Fruit fly (Drosophila melanogaster) whole organism, embryonic: ENCODE measurements around the gene CG14367.

Experiments
- Atf6 ChIP-seq: fragments of 200-800 bp; sonication (Bioruptor generic); IDR thresholded peaks from 2 replicates; pipeline ENCODE4 v1.3.6; 2022; ENCODE audit warnings: missing biosample characterization, missing genetic modification characterization
- CG10959 ChIP-seq: fragments of 200-800 bp; sonication (Bioruptor generic); IDR thresholded peaks from 2 replicates; pipeline ENCODE4 v1.3.6; 2022; ENCODE audit warnings: missing biosample characterization, missing genetic modification characterization
- CG12391 ChIP-seq: fragments of 200-800 bp; sonication (Bioruptor generic); optimal IDR thresholded peaks from 3 replicates; lab custom pipeline; 2018; ENCODE audit warnings: missing biosample characterization, mild to moderate bottlenecking, missing genetic modification characterization, moderate library complexity
- CG12942 ChIP-seq: fragments of 200-800 bp; sonication (Bioruptor generic); optimal IDR thresholded peaks from 3 replicates; lab custom pipeline; 2016; ENCODE audit warnings: missing biosample characterization, missing genetic modification characterization
- CG13123 ChIP-seq: fragments of 200-800 bp; sonication (Bioruptor generic); optimal IDR thresholded peaks from 2 replicates; lab custom pipeline; 2016; ENCODE audit warnings: missing biosample characterization, missing genetic modification characterization
- CG14441 ChIP-seq: fragments of 200-800 bp; sonication (Bioruptor generic); IDR thresholded peaks from 2 replicates; pipeline ENCODE4 v1.3.6; 2022; ENCODE audit warnings: missing biosample characterization, missing genetic modification characterization
- CG1832 ChIP-seq: fragments of 200-800 bp; sonication (Bioruptor generic); optimal IDR thresholded peaks from 2 replicates; lab custom pipeline; 2017; ENCODE audit warnings: missing biosample characterization, mild to moderate bottlenecking, missing genetic modification characterization, inconsistent platforms
- CG18619 ChIP-seq: fragments of 200-800 bp; sonication (Bioruptor generic); optimal IDR thresholded peaks from 3 replicates; lab custom pipeline; 2017; ENCODE audit warnings: missing biosample characterization, mild to moderate bottlenecking, missing genetic modification characterization
- CG2199 ChIP-seq: fragments of 200-800 bp; sonication (Bioruptor generic); IDR thresholded peaks from 3 replicates; pipeline ENCODE4 v1.3.6; 2022; ENCODE audit warnings: missing biosample characterization, missing genetic modification characterization
- CG2875 ChIP-seq: fragments of 200-800 bp; sonication (Bioruptor generic); optimal IDR thresholded peaks from 2 replicates; lab custom pipeline; 2017; ENCODE audit warnings: missing biosample characterization, mild to moderate bottlenecking, missing genetic modification characterization, missing genetic modification reagents
- CG4282 ChIP-seq: fragments of 200-800 bp; sonication (Bioruptor generic); optimal IDR thresholded peaks from 2 replicates; lab custom pipeline; 2016; ENCODE audit warnings: missing biosample characterization, missing genetic modification characterization
- CG4820 ChIP-seq: fragments of 200-800 bp; sonication (Bioruptor generic); optimal IDR thresholded peaks from 3 replicates; lab custom pipeline; 2016; ENCODE audit warnings: missing biosample characterization, missing genetic modification characterization
- CG5245 ChIP-seq: fragments of 200-800 bp; sonication (Bioruptor generic); optimal IDR thresholded peaks from 3 replicates; lab custom pipeline; 2016; ENCODE audit warnings: missing biosample characterization, missing genetic modification characterization
- CG7839 ChIP-seq: fragments of 200-800 bp; sonication (Bioruptor generic); optimal IDR thresholded peaks from 3 replicates; lab custom pipeline; 2018; ENCODE audit warnings: missing biosample characterization, mild to moderate bottlenecking, missing genetic modification characterization, moderate library complexity
- CG9727 ChIP-seq: fragments of 200-800 bp; sonication (Bioruptor generic); optimal IDR thresholded peaks from 3 replicates; lab custom pipeline; 2017; ENCODE audit warnings: missing biosample characterization, mild to moderate bottlenecking, missing genetic modification characterization
- Dp ChIP-seq: fragments of 200-800 bp; sonication (Bioruptor generic); optimal IDR thresholded peaks from 2 replicates; lab custom pipeline; 2018; ENCODE audit warnings: missing biosample characterization, mild to moderate bottlenecking, missing genetic modification characterization, moderate library complexity
- E2f2 ChIP-seq: fragments of 200-800 bp; sonication (Bioruptor generic); IDR thresholded peaks from 2 replicates; pipeline ENCODE4 v1.3.6; 2022; ENCODE audit warnings: missing biosample characterization, missing genetic modification characterization
- HmgD ChIP-seq: fragments of 200-800 bp; sonication (Bioruptor generic); optimal IDR thresholded peaks from 3 replicates; lab custom pipeline; 2016; ENCODE audit warnings: missing biosample characterization, missing genetic modification characterization
- HmgZ ChIP-seq: fragments of 200-800 bp; sonication (Bioruptor generic); optimal IDR thresholded peaks from 2 replicates; lab custom pipeline; 2018; ENCODE audit warnings: missing biosample characterization, mild to moderate bottlenecking, missing genetic modification characterization
- Hmx ChIP-seq: fragments of 200-800 bp; sonication (Bioruptor generic); optimal IDR thresholded peaks from 2 replicates; lab custom pipeline; 2016; ENCODE audit warnings: missing biosample characterization, missing genetic modification characterization
- Hr39 ChIP-seq: fragments of >200 bp; optimal IDR thresholded peaks from 2 replicates; lab custom pipeline; 2017
- Hr78 ChIP-seq, 2 experiments: fragments of 200-800 bp in 1 of 2; fragments of >200 bp in 1 of 2; sonication (Bioruptor generic) in 1 of 2; optimal IDR thresholded peaks; 2 replicates each; lab custom pipeline; 2017 to 2019; ENCODE audit warnings: missing biosample characterization in 2 of 2, missing genetic modification characterization in 2 of 2, mild to moderate bottlenecking in 1 of 2, moderate library complexity in 1 of 2
- MESR4 ChIP-seq: fragments of 200-800 bp; sonication (Bioruptor generic); optimal IDR thresholded peaks from 2 replicates; lab custom pipeline; 2018; ENCODE audit warnings: missing biosample characterization, mild to moderate bottlenecking, missing genetic modification characterization, moderate library complexity
- MTF-1 ChIP-seq: fragments of 200-800 bp; sonication (Bioruptor generic); optimal IDR thresholded peaks from 2 replicates; lab custom pipeline; 2018; ENCODE audit warnings: missing biosample characterization, mild to moderate bottlenecking, missing genetic modification characterization, borderline replicate concordance
- NFAT ChIP-seq: fragments of 200-800 bp; sonication (Bioruptor generic); IDR thresholded peaks from 2 replicates; pipeline ENCODE4 v1.3.6; 2022; ENCODE audit warnings: missing biosample characterization, missing genetic modification characterization
- NfI ChIP-seq: fragments of 200-800 bp; sonication (Bioruptor generic); optimal IDR thresholded peaks from 3 replicates; lab custom pipeline; 2018; ENCODE audit warnings: missing biosample characterization, mild to moderate bottlenecking, missing genetic modification characterization, moderate library complexity
- Poxn ChIP-seq: fragments of 200-800 bp; sonication (Bioruptor generic); IDR thresholded peaks from 2 replicates; pipeline ENCODE4 v1.3.6; 2022; ENCODE audit warnings: missing biosample characterization, missing genetic modification characterization
- Scr ChIP-seq: fragments of 200-800 bp; sonication (Bioruptor generic); IDR thresholded peaks from 2 replicates; pipeline ENCODE4 v1.3.6; 2022; ENCODE audit warnings: missing biosample characterization, missing genetic modification characterization; ENCODE audit not compliant: partially characterized antibody
- Sox100B ChIP-seq: fragments of 200-800 bp; sonication (Bioruptor generic); optimal IDR thresholded peaks from 3 replicates; lab custom pipeline; 2018; ENCODE audit warnings: missing biosample characterization, mild to moderate bottlenecking, missing genetic modification characterization
- Usf ChIP-seq: fragments of 200-800 bp; sonication (Bioruptor generic); optimal IDR thresholded peaks from 2 replicates; lab custom pipeline; 2017; ENCODE audit warnings: missing genotype, missing biosample characterization, missing genetic modification characterization
- Vsx1 ChIP-seq: fragments of 200-800 bp; sonication (Bioruptor generic); optimal IDR thresholded peaks from 2 replicates; lab custom pipeline; 2017; ENCODE audit warnings: missing biosample characterization, mild to moderate bottlenecking, missing genetic modification characterization, missing genetic modification reagents
- ara ChIP-seq: fragments of 200-800 bp; sonication (Bioruptor generic); IDR thresholded peaks from 2 replicates; pipeline ENCODE4 v1.3.6; 2022; ENCODE audit warnings: missing biosample characterization, missing genetic modification characterization
- az2 ChIP-seq: fragments of 200-800 bp; sonication (Bioruptor generic); optimal IDR thresholded peaks from 3 replicates; lab custom pipeline; 2016; ENCODE audit warnings: missing biosample characterization, missing genetic modification characterization
- bcd ChIP-seq: fragments of 200-800 bp; sonication (Bioruptor generic); optimal IDR thresholded peaks from 2 replicates; lab custom pipeline; 2017; ENCODE audit warnings: missing biosample characterization, mild to moderate bottlenecking, missing genetic modification characterization
- bowl ChIP-seq: fragments of 200-800 bp; sonication (Bioruptor generic); IDR thresholded peaks from 2 replicates; pipeline ENCODE4 v1.3.6; 2022; ENCODE audit warnings: missing biosample characterization, missing genetic modification characterization
- dmrt11E ChIP-seq: fragments of 200-800 bp; sonication (Bioruptor generic); optimal IDR thresholded peaks from 3 replicates; lab custom pipeline; 2018; ENCODE audit warnings: missing biosample characterization, mild to moderate bottlenecking, missing genetic modification characterization, moderate library complexity
- fd3F ChIP-seq: fragments of 200-800 bp; sonication (Bioruptor generic); optimal IDR thresholded peaks from 2 replicates; lab custom pipeline; 2018; ENCODE audit warnings: missing biosample characterization, mild to moderate bottlenecking, missing genetic modification characterization, moderate library complexity
- gsb-n ChIP-seq: fragments of 200-800 bp; sonication (Bioruptor generic); optimal IDR thresholded peaks from 3 replicates; lab custom pipeline; 2018; ENCODE audit warnings: missing biosample characterization, mild to moderate bottlenecking, missing genetic modification characterization
- jing ChIP-seq: fragments of 200-800 bp; sonication (Bioruptor generic); optimal IDR thresholded peaks from 2 replicates; lab custom pipeline; 2018; ENCODE audit warnings: missing biosample characterization, mild to moderate bottlenecking, missing genetic modification characterization
- kay ChIP-seq: fragments of 200-800 bp; sonication (Bioruptor generic); optimal IDR thresholded peaks from 2 replicates; lab custom pipeline; 2016; ENCODE audit warnings: missing biosample characterization, missing genetic modification characterization
- luna ChIP-seq: fragments of 200-800 bp; sonication (Bioruptor generic); optimal IDR thresholded peaks from 2 replicates; lab custom pipeline; 2016; ENCODE audit warnings: missing biosample characterization, missing genetic modification characterization
- pum ChIP-seq: fragments of 200-800 bp; sonication (Bioruptor generic); optimal IDR thresholded peaks from 2 replicates; lab custom pipeline; 2016; ENCODE audit warnings: missing biosample characterization, missing genetic modification characterization
- repo ChIP-seq: fragments of 200-800 bp; sonication (Bioruptor generic); optimal IDR thresholded peaks from 2 replicates; lab custom pipeline; 2016; ENCODE audit warnings: missing biosample characterization, missing genetic modification characterization
- rib ChIP-seq: fragments of 200-800 bp; sonication (Bioruptor generic); IDR thresholded peaks from 2 replicates; pipeline ENCODE4 v1.3.6; 2022; ENCODE audit warnings: missing biosample characterization, missing genetic modification characterization
- ro ChIP-seq: fragments of 200-800 bp; sonication (Bioruptor generic); IDR thresholded peaks from 2 replicates; pipeline ENCODE4 v1.3.6; 2022; ENCODE audit warnings: missing biosample characterization, missing genetic modification characterization
- sc ChIP-seq, 3 experiments: fragments of >200 bp in 2 of 3; fragments of 200-800 bp in 1 of 3; sonication (Bioruptor generic) in 1 of 3; optimal IDR thresholded peaks; 2 replicates in 2 of 3; 3 replicates in 1 of 3; lab custom pipeline; 2017; ENCODE audit warnings: mild to moderate bottlenecking in 1 of 3, missing biosample characterization in 1 of 3, missing genetic modification characterization in 1 of 3, missing genetic modification reagents in 1 of 3
- seq ChIP-seq: fragments of 200-800 bp; sonication (Bioruptor generic); IDR thresholded peaks from 2 replicates; pipeline ENCODE4 v1.3.6; 2022; ENCODE audit warnings: missing biosample characterization, missing genetic modification characterization
- tna ChIP-seq: fragments of 200-800 bp; sonication (Bioruptor generic); IDR thresholded peaks from 2 replicates; pipeline ENCODE4 v1.3.6; 2022; ENCODE audit warnings: missing biosample characterization, missing genetic modification characterization; ENCODE audit not compliant: partially characterized antibody
- trh ChIP-seq: fragments of 200-800 bp; sonication (Bioruptor generic); optimal IDR thresholded peaks from 2 replicates; lab custom pipeline; 2016; ENCODE audit warnings: missing biosample characterization, missing genetic modification characterization
- vvl ChIP-seq: fragments of 200-800 bp; sonication (Bioruptor generic); IDR thresholded peaks from 2 replicates; pipeline ENCODE4 v1.3.6; 2022; ENCODE audit warnings: missing biosample characterization, missing genetic modification characterization

Gene CG14367

DNA sequence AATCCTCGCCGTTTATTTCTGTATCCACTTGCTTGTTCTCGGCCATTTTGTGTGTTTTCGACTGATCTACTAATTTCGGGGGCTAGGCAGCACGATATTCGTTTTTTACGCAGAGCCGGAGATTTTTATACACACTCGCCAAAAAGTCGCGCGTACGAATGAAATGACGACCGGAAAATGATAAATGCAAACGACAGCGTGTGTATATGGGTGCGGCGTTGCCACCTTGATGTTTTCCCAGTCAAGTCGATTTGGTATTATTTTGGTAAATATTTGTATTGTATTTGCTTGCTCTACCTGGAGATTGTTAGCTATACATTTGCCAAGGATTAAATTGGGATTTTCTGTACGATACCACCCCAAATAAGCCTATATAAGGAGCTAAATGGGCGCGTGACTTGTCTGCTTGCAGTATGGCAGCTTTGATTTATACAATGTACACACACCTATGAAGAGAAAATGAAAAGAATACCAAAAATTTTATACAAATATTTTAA, 47.9 kb upstream of the CG14367 start, which contains the start of gene sqd (continued):
- TF ChIP-seq CG9727 (peak; percentile 61), jing (GFP tag; lab: Kevin White, UChicago) (no peak), CG18619 (peak; percentile 46), pum (GFP tag; lab: Kevin White, UChicago) (peak; percentile 3), Sox100B (GFP tag; lab: Kevin White, UChicago) (peak; percentile 32), CG1832 (GFP tag; lab: Kevin White, UChicago) (no peak), CG4820 (GFP tag; lab: Kevin White, UChicago) (peak; percentile 22), CG2875 (no peak), kay (GFP tag; lab: Kevin White, UChicago) (peak; percentile 10), Hr78 (GFP tag; optimal IDR thresholded peaks at IDR 0.05; lab: Kevin White, UChicago) (no peak), HmgD (GFP tag; lab: Kevin White, UChicago) (peak; percentile 2), Vsx1 (GFP tag; lab: Kevin White, UChicago) (peak; percentile 32), MTF-1 (no peak), bowl (no peak), gsb-n (tag; lab: Kevin White, UChicago) (peak; percentile 12), sc (optimal IDR thresholded peaks at IDR 0.05; lab: Kevin White, UChicago) (no peak), sc (GFP tag; optimal IDR thresholded peaks at IDR 0.05; lab: Kevin White, UChicago) (peak; percentile 3), NFAT (no peak), CG13123 (no peak), E2f2 (peak; percentile 45), HmgZ (tag; lab: Kevin White, UChicago) (peak; percentile 37), NfI (GFP tag; lab: Kevin White, UChicago) (peak; percentile 59), fd3F (GFP tag; lab: Kevin White, UChicago) (no peak), MESR4 (peak; percentile 89), trh (no peak), CG14441 (peak; percentile 56; the same call in 1 of the 2 replicates), Poxn (no peak), CG12942 (GFP tag; lab: Kevin White, UChicago) (no peak), vvl (GFP tag; lab: Robert Waterston, UW) (peak; percentile 53), bcd (GFP tag; lab: Kevin White, UChicago) (peak; percentile 53), repo (no peak), CG7839 (tag; lab: Kevin White, UChicago) (peak; percentile 11), Scr (GFP tag; lab: Robert Waterston, UW) (peak; percentile 30; the same call in 1 of the 2 replicates), Usf (GFP tag; lab: Kevin White, UChicago) (no peak), Hmx (GFP tag; lab: Kevin White, UChicago) (no peak), Hr39 (lab: Kevin White, UChicago) (no peak), Atf6 (GFP tag; lab: Robert Waterston, UW) (peak; percentile 38; the same call in 1 of the 2 replicates), rib (GFP tag; lab: Robert Waterston, UW) (no peak), ro (GFP tag; lab: Robert Waterston, UW) (no peak), seq (no peak), CG10959 (GFP tag; lab: Robert Waterston, UW) (no peak), dmrt11E (tag; lab: Kevin White, UChicago) (peak; percentile 43), CG12391 (tag; lab: Kevin White, UChicago) (peak; percentile 29), CG2199 (GFP tag; lab: Robert Waterston, UW) (no peak), CG5245 (GFP tag; lab: Kevin White, UChicago) (no peak), az2 (GFP tag; lab: Kevin White, UChicago) (peak; percentile 9), luna (no peak), Dp (GFP tag; lab: Kevin White, UChicago) (peak; percentile 3), CG4282 (GFP tag; lab: Kevin White, UChicago) (no peak), ara (GFP tag; lab: Robert Waterston, UW) (peak; percentile 43; the same call in 1 of the 2 replicates), tna (GFP tag; lab: Robert Waterston, UW) (no peak)
